Worm (Caenorhabditis elegans) whole organism, L3 larva: ENCODE data around the gene kvs-1.

ENCODE experiments used
- R02D3.7 ChIP-seq: fragments of 150-350 bp; optimal IDR thresholded peaks from 2 replicates; lab custom pipeline; 2014; ENCODE audit warnings: missing biosample characterization, missing genetic modification characterization
- ZK546.5 ChIP-seq: sonication (generic microtip); optimal IDR thresholded peaks from 2 replicates; lab custom pipeline; 2017; ENCODE audit warnings: missing biosample characterization, missing genetic modification characterization
- aly-2 ChIP-seq: fragments of 150-350 bp; optimal IDR thresholded peaks from 2 replicates; lab custom pipeline; 2014; ENCODE audit warnings: missing biosample characterization, missing genetic modification characterization
- ama-1 ChIP-seq: fragments of 150-350 bp; optimal IDR thresholded peaks from 2 replicates; lab custom pipeline; 2018
- ceh-16 ChIP-seq: sonication (generic microtip); optimal IDR thresholded peaks from 2 replicates; lab custom pipeline; 2017; ENCODE audit warnings: missing biosample characterization, missing genetic modification characterization
- ceh-28 ChIP-seq: fragments of 150-350 bp; optimal IDR thresholded peaks from 2 replicates; lab custom pipeline; 2014; ENCODE audit warnings: missing biosample characterization, missing genetic modification reagents, missing genetic modification characterization
- ceh-82 ChIP-seq: fragments of 150-350 bp; optimal IDR thresholded peaks from 2 replicates; lab custom pipeline; 2014; ENCODE audit warnings: missing biosample characterization, missing genetic modification characterization
- daf-12 ChIP-seq: fragments of 150-350 bp; optimal IDR thresholded peaks from 2 replicates; lab custom pipeline; 2014; ENCODE audit warnings: missing biosample characterization, missing genetic modification reagents, missing genetic modification characterization
- egl-27 ChIP-seq: sonication (generic microtip); optimal IDR thresholded peaks from 4 replicates; lab custom pipeline; 2017; ENCODE audit warnings: missing biosample characterization, missing genetic modification reagents, missing genetic modification characterization
- elt-1 ChIP-seq: fragments of 150-350 bp; optimal IDR thresholded peaks from 2 replicates; lab custom pipeline; 2014; ENCODE audit warnings: missing biosample characterization, missing genetic modification characterization
- fkh-10 ChIP-seq: sonication (generic microtip); optimal IDR thresholded peaks from 2 replicates; lab custom pipeline; 2017; ENCODE audit warnings: missing biosample characterization, missing genetic modification reagents, missing genetic modification characterization
- fkh-2 ChIP-seq: fragments of 150-350 bp; optimal IDR thresholded peaks from 2 replicates; lab custom pipeline; 2014; ENCODE audit warnings: missing biosample characterization, missing genetic modification reagents, missing genetic modification characterization
- hmg-11 ChIP-seq: sonication (generic microtip); optimal IDR thresholded peaks from 2 replicates; lab custom pipeline; 2016; ENCODE audit warnings: missing genetic modification characterization, missing compliant biosample characterization
- lsy-12 ChIP-seq: sonication (generic microtip); optimal IDR thresholded peaks from 2 replicates; lab custom pipeline; 2016; ENCODE audit warnings: mild to moderate bottlenecking, missing genetic modification characterization, missing compliant biosample characterization
- mml-1 ChIP-seq: fragments of 150-350 bp; sonication (generic microtip); optimal IDR thresholded peaks from 3 replicates; lab custom pipeline; 2014; ENCODE audit warnings: missing biosample characterization, missing genetic modification characterization
- nhr-11 ChIP-seq: fragments of 150-350 bp; optimal IDR thresholded peaks from 2 replicates; lab custom pipeline; 2014; ENCODE audit warnings: missing biosample characterization, missing genetic modification characterization
- nhr-12 ChIP-seq: fragments of 150-350 bp; optimal IDR thresholded peaks from 2 replicates; lab custom pipeline; 2014; ENCODE audit warnings: missing biosample characterization, missing genetic modification characterization
- nhr-23 ChIP-seq: fragments of 150-350 bp; optimal IDR thresholded peaks from 2 replicates; lab custom pipeline; 2014; ENCODE audit warnings: missing biosample characterization, missing genetic modification reagents, missing genetic modification characterization
- nhr-237 ChIP-seq: fragments of 150-350 bp; optimal IDR thresholded peaks from 2 replicates; lab custom pipeline; 2014; ENCODE audit warnings: missing biosample characterization, missing genetic modification characterization
- nhr-25 ChIP-seq: sonication (generic microtip); optimal IDR thresholded peaks from 2 replicates; lab custom pipeline; 2017; ENCODE audit warnings: missing biosample characterization, missing genetic modification characterization
- nhr-28 ChIP-seq: fragments of 150-350 bp; optimal IDR thresholded peaks from 2 replicates; lab custom pipeline; 2014; ENCODE audit warnings: missing biosample characterization, missing genetic modification characterization
- nhr-43 ChIP-seq: sonication (generic microtip); optimal IDR thresholded peaks from 2 replicates; lab custom pipeline; 2016; ENCODE audit warnings: mild to moderate bottlenecking, missing genetic modification characterization, missing compliant biosample characterization; ENCODE audit not compliant: poor library complexity, severe bottlenecking
- nhr-67 ChIP-seq: fragments of 150-350 bp; optimal IDR thresholded peaks from 2 replicates; lab custom pipeline; 2014; ENCODE audit warnings: missing biosample characterization, missing genetic modification characterization
- nhr-76 ChIP-seq: fragments of 150-350 bp; sonication (generic microtip); optimal IDR thresholded peaks from 5 replicates; lab custom pipeline; 2014; ENCODE audit warnings: missing biosample characterization, missing genetic modification characterization
- nhr-77 ChIP-seq: fragments of 150-350 bp; optimal IDR thresholded peaks from 2 replicates; lab custom pipeline; 2014; ENCODE audit warnings: missing biosample characterization, missing genetic modification characterization
- pha-4 ChIP-seq: fragments of 150-350 bp; optimal IDR thresholded peaks from 2 replicates; lab custom pipeline; 2014; ENCODE audit warnings: missing biosample characterization, missing genetic modification reagents, missing genetic modification characterization
- pqm-1 ChIP-seq: fragments of 150-350 bp; optimal IDR thresholded peaks from 2 replicates; lab custom pipeline; 2017; ENCODE audit warnings: missing biosample characterization, missing genetic modification characterization, inconsistent platforms
- sea-2 ChIP-seq: fragments of 150-350 bp; sonication (generic microtip); optimal IDR thresholded peaks from 4 replicates; lab custom pipeline; 2014; ENCODE audit warnings: missing biosample characterization, missing genetic modification reagents, missing genetic modification characterization
- skn-1 ChIP-seq: fragments of 150-350 bp; optimal IDR thresholded peaks from 2 replicates; lab custom pipeline; 2014; ENCODE audit warnings: missing biosample characterization, missing genetic modification characterization
- tbx-2 ChIP-seq: sonication (generic microtip); optimal IDR thresholded peaks from 2 replicates; lab custom pipeline; 2016; ENCODE audit warnings: mild to moderate bottlenecking, missing genetic modification characterization, missing compliant biosample characterization
- unc-62 ChIP-seq: fragments of 150-350 bp; sonication (generic microtip); optimal IDR thresholded peaks from 4 replicates; lab custom pipeline; 2014; ENCODE audit warnings: missing biosample characterization, missing genetic modification reagents, missing genetic modification characterization
- zag-1 ChIP-seq: fragments of 150-350 bp; optimal IDR thresholded peaks from 2 replicates; lab custom pipeline; 2014; ENCODE audit warnings: missing biosample characterization, missing genetic modification characterization
- ztf-11 ChIP-seq: fragments of 150-350 bp; optimal IDR thresholded peaks from 2 replicates; lab custom pipeline; 2014; ENCODE audit warnings: missing biosample characterization, missing genetic modification characterization
- ztf-4 ChIP-seq: fragments of 150-350 bp; optimal IDR thresholded peaks from 2 replicates; lab custom pipeline; 2014; ENCODE audit warnings: missing biosample characterization, missing genetic modification characterization

Gene kvs-1

DNA sequence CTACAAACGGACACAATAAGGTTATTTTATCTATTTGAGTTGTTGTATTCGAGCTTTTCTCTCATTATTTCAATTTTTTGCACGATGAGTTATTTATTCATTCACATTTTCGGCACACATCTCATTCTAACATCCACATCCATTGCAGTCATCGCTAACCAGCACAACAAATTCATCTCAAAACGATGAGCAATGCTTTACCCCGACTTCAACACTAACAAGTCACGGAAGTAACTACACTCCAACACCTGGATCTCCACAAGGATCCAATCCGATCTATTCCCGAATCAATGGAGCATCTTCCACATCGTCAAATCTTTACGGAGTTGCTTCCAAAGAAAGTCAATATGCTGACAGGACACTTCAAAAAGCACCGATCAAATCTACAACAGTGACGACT lies 17.2 kb upstream of the kvs-1 start:
- no peak for TF ChIP-seq pha-4 (tag; lab: Kevin White, UChicago)

DNA sequence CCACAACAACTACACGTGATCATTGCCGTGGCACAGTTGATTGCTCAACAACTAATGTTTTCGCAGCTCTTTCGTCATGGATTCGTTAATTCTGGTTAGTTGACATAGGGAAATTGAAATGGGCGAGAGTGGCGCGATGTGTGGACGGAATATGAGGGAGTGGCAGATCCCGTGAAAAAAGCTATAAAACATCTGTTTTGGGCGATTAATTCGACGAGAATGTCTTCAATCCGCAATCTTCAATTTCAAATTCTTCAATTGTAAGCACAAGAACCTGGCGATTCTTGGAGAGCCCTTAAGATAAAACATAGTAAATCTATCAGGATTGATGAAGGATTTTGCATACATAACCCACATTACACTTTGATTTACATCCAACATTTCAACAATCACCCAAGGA lies 13.6 kb upstream of the kvs-1 start:
- no peak for TF ChIP-seq nhr-43 (tag; lab: Kevin White, UChicago)
- TF ChIP-seq, all 47 proteins: peak for 0

DNA sequence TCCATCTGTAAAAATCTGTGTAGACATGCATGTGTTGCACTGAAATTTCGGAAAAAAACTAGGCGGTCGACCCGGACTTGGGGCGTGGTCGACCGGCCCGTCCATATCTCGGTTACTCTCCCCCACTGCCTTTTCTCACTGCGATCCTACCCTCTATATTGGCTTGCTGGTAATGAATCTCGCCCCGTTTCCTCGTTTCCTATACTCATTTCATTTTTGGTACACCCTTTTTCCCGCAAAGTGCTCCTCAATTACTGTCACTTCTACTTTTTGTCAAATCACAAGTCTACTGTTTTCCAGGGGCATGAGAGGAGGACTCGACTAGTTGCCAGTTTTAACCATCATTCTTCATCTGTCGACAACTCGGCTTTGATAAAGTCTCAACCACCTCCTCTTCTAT lies 12.0 kb upstream of the kvs-1 start, which contains the start of gene K09F5.6:
Gene K09F5.6, plus strand, starts transcription at position 301 of the 400 bp plus-strand sequence.
- TF ChIP-seq pqm-1 (tag; lab: Kevin White, UChicago) (no peak), nhr-76 (tag; lab: Kevin White, UChicago) (no peak), tbx-2 (tag; lab: Kevin White, UChicago) (no peak), nhr-77 (tag; lab: Kevin White, UChicago) (no peak), nhr-25 (tag; lab: Kevin White, UChicago) (no peak), nhr-12 (tag; lab: Kevin White, UChicago) (no peak), egl-27 (tag; lab: Kevin White, UChicago) (no peak)

DNA sequence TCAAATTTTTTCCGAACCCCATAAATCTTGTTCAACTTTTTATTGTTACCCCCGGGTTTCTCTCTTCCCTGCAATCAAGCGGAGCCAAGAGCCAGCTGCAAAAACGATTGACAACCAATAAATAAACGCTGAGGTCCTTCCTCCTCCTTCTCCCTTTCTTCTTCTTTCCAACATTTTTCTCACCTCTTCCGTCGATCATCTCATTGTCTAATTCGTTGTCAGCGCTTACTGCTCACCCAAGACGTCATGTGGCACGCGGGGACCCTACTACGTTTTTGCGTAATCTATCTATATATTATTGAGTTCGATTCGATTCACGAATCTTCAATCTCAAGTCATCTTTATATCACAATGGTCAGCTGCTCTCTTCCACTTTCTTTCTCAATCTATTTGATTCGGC lies 8.5 kb upstream of the kvs-1 start:
- TF ChIP-seq nhr-76 (tag; lab: Kevin White, UChicago) (no peak), R02D3.7 (tag; lab: Kevin White, UChicago) (no peak)

DNA sequence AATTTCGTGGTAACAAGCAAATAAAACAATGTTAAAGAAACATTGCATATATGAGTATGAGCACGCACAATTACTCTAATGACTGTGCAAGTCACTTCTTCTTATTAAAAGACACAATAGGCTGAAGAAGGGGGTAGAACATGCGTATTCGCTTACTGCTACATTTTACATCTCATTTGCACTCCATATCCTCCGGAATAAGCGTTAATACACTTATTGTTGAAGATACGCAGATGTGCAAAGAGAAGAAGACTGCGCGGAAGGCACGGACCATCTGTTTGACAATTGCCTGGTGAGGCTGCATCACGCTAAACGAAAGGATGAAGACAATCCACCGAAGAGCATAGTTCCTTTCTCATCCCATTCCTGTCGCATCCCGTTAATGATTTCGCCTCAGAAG lies 6.0 kb upstream of the kvs-1 start:
- TF ChIP-seq fkh-2 (tag; lab: Kevin White, UChicago) (no peak), nhr-25 (tag; lab: Kevin White, UChicago) (no peak), ztf-11 (no peak), nhr-237 (tag; lab: Kevin White, UChicago) (no peak), ZK546.5 (no peak), unc-62 (GFP tag; lab: Kevin White, UChicago) (no peak), tbx-2 (tag; lab: Kevin White, UChicago) (no peak), sea-2 (GFP tag; lab: Kevin White, UChicago) (no peak), ceh-16 (tag; lab: Kevin White, UChicago) (no peak), hmg-11 (tag; lab: Kevin White, UChicago) (no peak), ama-1 (no peak), nhr-12 (tag; lab: Kevin White, UChicago) (no peak), nhr-28 (tag; lab: Kevin White, UChicago) (no peak), pha-4 (tag; lab: Kevin White, UChicago) (no peak), nhr-11 (tag; lab: Kevin White, UChicago) (no peak), zag-1 (no peak), R02D3.7 (tag; lab: Kevin White, UChicago) (no peak), nhr-67 (tag; lab: Kevin White, UChicago) (no peak)

DNA sequence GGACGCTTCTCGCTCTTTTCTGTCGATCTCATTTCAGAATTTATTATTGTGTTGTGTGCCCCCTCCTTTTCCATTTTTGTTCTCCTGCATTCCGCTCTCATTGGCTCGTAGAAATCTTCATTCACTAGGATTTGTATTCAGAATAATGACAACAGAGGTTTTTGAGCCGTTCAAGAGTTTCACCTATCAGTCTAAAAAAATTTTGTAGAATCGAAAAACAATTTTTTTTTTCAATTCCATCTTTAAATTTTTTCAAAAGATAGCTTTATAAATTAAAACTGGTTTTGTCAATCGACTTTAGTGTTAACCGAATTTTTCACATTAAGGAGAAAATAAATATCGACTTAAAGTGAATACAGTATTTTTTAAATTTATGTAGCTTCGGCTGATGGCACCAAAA lies 3.7 kb upstream of the kvs-1 start, which contains the start of gene K09F5.4:
Gene K09F5.4, minus strand, starts transcription at position 101 of the 400 bp plus-strand sequence.
- TF ChIP-seq unc-62 (GFP tag; lab: Kevin White, UChicago) (no peak), nhr-28 (tag; lab: Kevin White, UChicago) (no peak), nhr-12 (tag; lab: Kevin White, UChicago) (no peak), egl-27 (tag; lab: Kevin White, UChicago) (no peak), pha-4 (tag; lab: Kevin White, UChicago) (no peak), nhr-43 (tag; lab: Kevin White, UChicago) (no peak), lsy-12 (no peak), zag-1 (no peak), nhr-67 (tag; lab: Kevin White, UChicago) (no peak), fkh-10 (GFP tag; lab: Kevin White, UChicago) (no peak), pqm-1 (tag; lab: Kevin White, UChicago) (no peak), aly-2 (tag; lab: Kevin White, UChicago) (no peak), mml-1 (tag; lab: Kevin White, UChicago) (no peak), ztf-11 (no peak)

DNA sequence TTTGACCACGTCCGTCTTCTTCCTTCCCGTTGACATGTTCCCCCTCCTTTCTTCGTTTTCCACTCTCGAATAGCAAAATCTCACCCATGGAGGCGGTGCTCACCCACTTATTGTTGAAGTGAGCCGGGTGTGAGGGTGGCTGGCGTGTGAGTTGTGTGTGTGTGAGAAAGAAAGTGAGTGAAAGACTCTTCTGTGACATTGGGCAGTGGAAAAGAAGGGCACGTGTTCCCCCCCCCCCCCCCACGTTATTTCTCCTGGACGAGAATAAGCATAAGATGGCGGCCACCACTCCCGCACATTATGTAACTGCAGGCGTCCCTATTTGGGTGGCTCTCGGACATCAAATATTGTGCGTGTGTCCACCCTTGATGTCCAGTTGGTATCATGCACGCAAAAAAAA lies 3.3 kb upstream of the kvs-1 start:
- no peak for TF ChIP-seq ztf-4 (tag; lab: Kevin White, UChicago)
- TF ChIP-seq elt-1 (tag; lab: Kevin White, UChicago) = no peak
- TF ChIP-seq nhr-43 (tag; lab: Kevin White, UChicago) = no peak
- TF ChIP-seq nhr-28 (tag; lab: Kevin White, UChicago) = no peak
- TF ChIP-seq hmg-11 (tag; lab: Kevin White, UChicago) = no peak
- no peak for TF ChIP-seq tbx-2 (tag; lab: Kevin White, UChicago)
- TF ChIP-seq nhr-25 (tag; lab: Kevin White, UChicago) = no peak
- no peak for TF ChIP-seq ceh-82 (tag; lab: Kevin White, UChicago)
- no peak for TF ChIP-seq ceh-28
- no peak for TF ChIP-seq nhr-23
- TF ChIP-seq nhr-77 (tag; lab: Kevin White, UChicago) = no peak
- TF ChIP-seq sea-2 (GFP tag; lab: Kevin White, UChicago) = no peak
- no peak for TF ChIP-seq fkh-10 (GFP tag; lab: Kevin White, UChicago)
- TF ChIP-seq ceh-16 (tag; lab: Kevin White, UChicago) = no peak
- no peak for TF ChIP-seq skn-1 (tag; lab: Kevin White, UChicago)
- TF ChIP-seq daf-12 = no peak
